Worm (Caenorhabditis elegans) whole organism, L3 larva: ENCODE results near the gene mrps-5.

ENCODE experiments used
- R02D3.7 ChIP-seq: fragments of 150-350 bp; optimal IDR thresholded peaks from 2 replicates; lab custom pipeline; 2014; ENCODE audit warnings: missing biosample characterization, missing genetic modification characterization
- ZK546.5 ChIP-seq: sonication (generic microtip); optimal IDR thresholded peaks from 2 replicates; lab custom pipeline; 2017; ENCODE audit warnings: missing biosample characterization, missing genetic modification characterization
- aly-2 ChIP-seq: fragments of 150-350 bp; optimal IDR thresholded peaks from 2 replicates; lab custom pipeline; 2014; ENCODE audit warnings: missing biosample characterization, missing genetic modification characterization
- ama-1 ChIP-seq: fragments of 150-350 bp; optimal IDR thresholded peaks from 2 replicates; lab custom pipeline; 2018
- ceh-16 ChIP-seq: sonication (generic microtip); optimal IDR thresholded peaks from 2 replicates; lab custom pipeline; 2017; ENCODE audit warnings: missing biosample characterization, missing genetic modification characterization
- ceh-28 ChIP-seq: fragments of 150-350 bp; optimal IDR thresholded peaks from 2 replicates; lab custom pipeline; 2014; ENCODE audit warnings: missing biosample characterization, missing genetic modification reagents, missing genetic modification characterization
- ceh-82 ChIP-seq: fragments of 150-350 bp; optimal IDR thresholded peaks from 2 replicates; lab custom pipeline; 2014; ENCODE audit warnings: missing biosample characterization, missing genetic modification characterization
- ceh-9 ChIP-seq: sonication (generic microtip); optimal IDR thresholded peaks from 2 replicates; lab custom pipeline; 2018; ENCODE audit warnings: missing biosample characterization, missing genetic modification characterization
- daf-12 ChIP-seq: fragments of 150-350 bp; optimal IDR thresholded peaks from 2 replicates; lab custom pipeline; 2014; ENCODE audit warnings: missing biosample characterization, missing genetic modification reagents, missing genetic modification characterization
- egl-27 ChIP-seq: sonication (generic microtip); optimal IDR thresholded peaks from 4 replicates; lab custom pipeline; 2017; ENCODE audit warnings: missing biosample characterization, missing genetic modification reagents, missing genetic modification characterization
- egl-5 ChIP-seq: fragments of 150-350 bp; optimal IDR thresholded peaks from 2 replicates; lab custom pipeline; 2017; ENCODE audit warnings: missing biosample characterization, missing genetic modification reagents, missing genetic modification characterization, inconsistent platforms
- elt-1 ChIP-seq: fragments of 150-350 bp; optimal IDR thresholded peaks from 2 replicates; lab custom pipeline; 2014; ENCODE audit warnings: missing biosample characterization, missing genetic modification characterization
- elt-2 ChIP-seq: sonication (generic microtip); optimal IDR thresholded peaks from 2 replicates; lab custom pipeline; 2016; ENCODE audit warnings: missing genetic modification reagents, mild to moderate bottlenecking, missing genetic modification characterization, missing compliant biosample characterization
- elt-3 ChIP-seq, 3 experiments: fragments of 150-350 bp in 1 of 3; sonication (generic microtip) in 2 of 3; optimal IDR thresholded peaks; 2 replicates in 2 of 3; 4 replicates in 1 of 3; lab custom pipeline; 2014 to 2017; ENCODE audit warnings: missing biosample characterization in 3 of 3, missing genetic modification characterization in 3 of 3
- eor-1 ChIP-seq, 2 experiments: fragments of 150-350 bp; optimal IDR thresholded peaks; 2 replicates each; lab custom pipeline; 2014 to 2018; ENCODE audit warnings: missing biosample characterization in 2 of 2, missing genetic modification characterization in 2 of 2
- fkh-10 ChIP-seq: sonication (generic microtip); optimal IDR thresholded peaks from 2 replicates; lab custom pipeline; 2017; ENCODE audit warnings: missing biosample characterization, missing genetic modification reagents, missing genetic modification characterization
- fkh-2 ChIP-seq: fragments of 150-350 bp; optimal IDR thresholded peaks from 2 replicates; lab custom pipeline; 2014; ENCODE audit warnings: missing biosample characterization, missing genetic modification reagents, missing genetic modification characterization
- fos-1 ChIP-seq: fragments of 150-350 bp; optimal IDR thresholded peaks from 2 replicates; lab custom pipeline; 2014; ENCODE audit warnings: missing biosample characterization, missing genetic modification characterization
- hmg-11 ChIP-seq: sonication (generic microtip); optimal IDR thresholded peaks from 2 replicates; lab custom pipeline; 2016; ENCODE audit warnings: missing genetic modification characterization, missing compliant biosample characterization
- jun-1 ChIP-seq: fragments of 150-350 bp; optimal IDR thresholded peaks from 2 replicates; lab custom pipeline; 2014; ENCODE audit warnings: missing biosample characterization, missing genetic modification reagents, missing genetic modification characterization
- lin-15B ChIP-seq: fragments of 150-350 bp; optimal IDR thresholded peaks from 2 replicates; lab custom pipeline; 2014; ENCODE audit warnings: missing biosample characterization, missing genetic modification characterization
- lin-39 ChIP-seq: fragments of 150-350 bp; optimal IDR thresholded peaks from 2 replicates; lab custom pipeline; 2018; ENCODE audit warnings: missing biosample characterization, missing genetic modification reagents, missing genetic modification characterization
- lsy-12 ChIP-seq: sonication (generic microtip); optimal IDR thresholded peaks from 2 replicates; lab custom pipeline; 2016; ENCODE audit warnings: mild to moderate bottlenecking, missing genetic modification characterization, missing compliant biosample characterization
- mdl-1 ChIP-seq: fragments of 150-350 bp; optimal IDR thresholded peaks from 2 replicates; lab custom pipeline; 2014; ENCODE audit warnings: missing biosample characterization, missing genetic modification characterization
- mml-1 ChIP-seq: fragments of 150-350 bp; sonication (generic microtip); optimal IDR thresholded peaks from 3 replicates; lab custom pipeline; 2014; ENCODE audit warnings: missing biosample characterization, missing genetic modification characterization
- nfya-1 ChIP-seq: sonication (generic microtip); optimal IDR thresholded peaks from 2 replicates; lab custom pipeline; 2017; ENCODE audit warnings: missing genetic modification characterization, mild to moderate bottlenecking, missing compliant biosample characterization, antibody characterized with exemption, moderate library complexity; ENCODE audit not compliant: insufficient read depth
- nhr-11 ChIP-seq: fragments of 150-350 bp; optimal IDR thresholded peaks from 2 replicates; lab custom pipeline; 2014; ENCODE audit warnings: missing biosample characterization, missing genetic modification characterization
- nhr-12 ChIP-seq: fragments of 150-350 bp; optimal IDR thresholded peaks from 2 replicates; lab custom pipeline; 2014; ENCODE audit warnings: missing biosample characterization, missing genetic modification characterization
- nhr-23 ChIP-seq: fragments of 150-350 bp; optimal IDR thresholded peaks from 2 replicates; lab custom pipeline; 2014; ENCODE audit warnings: missing biosample characterization, missing genetic modification reagents, missing genetic modification characterization
- nhr-237 ChIP-seq: fragments of 150-350 bp; optimal IDR thresholded peaks from 2 replicates; lab custom pipeline; 2014; ENCODE audit warnings: missing biosample characterization, missing genetic modification characterization
- nhr-25 ChIP-seq: sonication (generic microtip); optimal IDR thresholded peaks from 2 replicates; lab custom pipeline; 2017; ENCODE audit warnings: missing biosample characterization, missing genetic modification characterization
- nhr-28 ChIP-seq: fragments of 150-350 bp; optimal IDR thresholded peaks from 2 replicates; lab custom pipeline; 2014; ENCODE audit warnings: missing biosample characterization, missing genetic modification characterization
- nhr-43 ChIP-seq: sonication (generic microtip); optimal IDR thresholded peaks from 2 replicates; lab custom pipeline; 2016; ENCODE audit warnings: mild to moderate bottlenecking, missing genetic modification characterization, missing compliant biosample characterization; ENCODE audit not compliant: poor library complexity, severe bottlenecking
- nhr-67 ChIP-seq: fragments of 150-350 bp; optimal IDR thresholded peaks from 2 replicates; lab custom pipeline; 2014; ENCODE audit warnings: missing biosample characterization, missing genetic modification characterization
- nhr-76 ChIP-seq: fragments of 150-350 bp; sonication (generic microtip); optimal IDR thresholded peaks from 5 replicates; lab custom pipeline; 2014; ENCODE audit warnings: missing biosample characterization, missing genetic modification characterization
- nhr-77 ChIP-seq: fragments of 150-350 bp; optimal IDR thresholded peaks from 2 replicates; lab custom pipeline; 2014; ENCODE audit warnings: missing biosample characterization, missing genetic modification characterization
- pha-4 ChIP-seq: fragments of 150-350 bp; optimal IDR thresholded peaks from 2 replicates; lab custom pipeline; 2014; ENCODE audit warnings: missing biosample characterization, missing genetic modification reagents, missing genetic modification characterization
- pqm-1 ChIP-seq: fragments of 150-350 bp; optimal IDR thresholded peaks from 2 replicates; lab custom pipeline; 2017; ENCODE audit warnings: missing biosample characterization, missing genetic modification characterization, inconsistent platforms
- sea-2 ChIP-seq: fragments of 150-350 bp; sonication (generic microtip); optimal IDR thresholded peaks from 4 replicates; lab custom pipeline; 2014; ENCODE audit warnings: missing biosample characterization, missing genetic modification reagents, missing genetic modification characterization
- skn-1 ChIP-seq: fragments of 150-350 bp; optimal IDR thresholded peaks from 2 replicates; lab custom pipeline; 2014; ENCODE audit warnings: missing biosample characterization, missing genetic modification characterization
- snpc-4 ChIP-seq: fragments of 150-350 bp; optimal IDR thresholded peaks from 2 replicates; lab custom pipeline; 2014; ENCODE audit warnings: missing biosample characterization, missing genetic modification characterization
- tbx-2 ChIP-seq: sonication (generic microtip); optimal IDR thresholded peaks from 2 replicates; lab custom pipeline; 2016; ENCODE audit warnings: mild to moderate bottlenecking, missing genetic modification characterization, missing compliant biosample characterization
- unc-39 ChIP-seq: sonication (generic microtip); optimal IDR thresholded peaks from 4 replicates; lab custom pipeline; 2017; ENCODE audit warnings: missing biosample characterization, missing genetic modification characterization
- unc-62 ChIP-seq: fragments of 150-350 bp; sonication (generic microtip); optimal IDR thresholded peaks from 4 replicates; lab custom pipeline; 2014; ENCODE audit warnings: missing biosample characterization, missing genetic modification reagents, missing genetic modification characterization
- zag-1 ChIP-seq: fragments of 150-350 bp; optimal IDR thresholded peaks from 2 replicates; lab custom pipeline; 2014; ENCODE audit warnings: missing biosample characterization, missing genetic modification characterization
- ztf-11 ChIP-seq: fragments of 150-350 bp; optimal IDR thresholded peaks from 2 replicates; lab custom pipeline; 2014; ENCODE audit warnings: missing biosample characterization, missing genetic modification characterization
- ztf-4 ChIP-seq: fragments of 150-350 bp; optimal IDR thresholded peaks from 2 replicates; lab custom pipeline; 2014; ENCODE audit warnings: missing biosample characterization, missing genetic modification characterization

Gene mrps-5

ce11 chrV:12530129-12530528 lies 33.2 kb upstream of the mrps-5 start:
- no peak for TF ChIP-seq ceh-9
- no peak for TF ChIP-seq nhr-77 (tag; lab: Kevin White, UChicago)
- TF ChIP-seq nhr-11 (tag; lab: Kevin White, UChicago) = no peak
- TF ChIP-seq pha-4 = no peak
- no peak for TF ChIP-seq lsy-12 (tag; lab: Kevin White, UChicago)
- TF ChIP-seq nhr-237 (tag; lab: Kevin White, UChicago) = no peak
- no peak for TF ChIP-seq ceh-82 (tag; lab: Kevin White, UChicago)
- no peak for TF ChIP-seq ZK546.5 (tag; lab: Kevin White, UChicago)
- no peak for TF ChIP-seq pqm-1
- TF ChIP-seq ceh-28 = no peak
- peak; percentile 84 for TF ChIP-seq fkh-10
- no peak for TF ChIP-seq nhr-76 (tag; lab: Kevin White, UChicago)
- peak; percentile 27 for TF ChIP-seq zag-1 (tag; lab: Kevin White, UChicago)
- TF ChIP-seq elt-1 (tag; lab: Kevin White, UChicago) = peak; percentile 68
- TF ChIP-seq aly-2 = no peak
- TF ChIP-seq lin-15B = no peak
- TF ChIP-seq nfya-1 (tag; lab: Kevin White, UChicago) = peak; percentile 33
- TF ChIP-seq ama-1 (lab: Kevin White, UChicago) = no peak
- TF ChIP-seq elt-3 (tag; optimal IDR thresholded peaks at IDR 0.05; lab: Kevin White, UChicago) = no peak
- TF ChIP-seq elt-2 (tag; lab: Kevin White, UChicago) = no peak
- peak; percentile 65 for TF ChIP-seq ceh-16
- no peak for TF ChIP-seq nhr-23 (tag; lab: Kevin White, UChicago)
- no peak for TF ChIP-seq mml-1 (tag; lab: Kevin White, UChicago)
- no peak for TF ChIP-seq snpc-4 (tag; lab: Kevin White, UChicago)
- TF ChIP-seq lin-39 (tag; lab: Kevin White, UChicago) = no peak
- no peak for TF ChIP-seq nhr-12
- no peak for TF ChIP-seq ztf-4
- no peak for TF ChIP-seq mdl-1 (tag; lab: Kevin White, UChicago)
- TF ChIP-seq R02D3.7 (tag; lab: Kevin White, UChicago) = no peak
- no peak for TF ChIP-seq eor-1 (tag; optimal IDR thresholded peaks at IDR 0.05; lab: Kevin White, UChicago)
- TF ChIP-seq sea-2 (GFP tag; lab: Kevin White, UChicago) = no peak
- TF ChIP-seq tbx-2 (tag; lab: Kevin White, UChicago) = peak; percentile 56
- no peak for TF ChIP-seq unc-39 (tag; lab: Kevin White, UChicago)
- TF ChIP-seq fos-1 (tag; lab: Kevin White, UChicago) = no peak
- TF ChIP-seq egl-5 (tag; lab: Kevin White, UChicago) = no peak
- TF ChIP-seq nhr-43 (tag; lab: Kevin White, UChicago) = no peak
- no peak for TF ChIP-seq nhr-67 (tag; lab: Kevin White, UChicago)
- TF ChIP-seq fkh-2 = no peak
- no peak for TF ChIP-seq ztf-11
- TF ChIP-seq jun-1 (tag; lab: Kevin White, UChicago) = no peak
- TF ChIP-seq nhr-28 (tag; lab: Kevin White, UChicago) = no peak
- no peak for TF ChIP-seq skn-1 (tag; lab: Kevin White, UChicago)
- TF ChIP-seq egl-27 = no peak
- TF ChIP-seq nhr-25 (tag; lab: Kevin White, UChicago) = no peak
- TF ChIP-seq daf-12 (tag; lab: Kevin White, UChicago) = peak; percentile 27
- peak; percentile 53 for TF ChIP-seq unc-62
- peak; percentile 16 for TF ChIP-seq hmg-11 (tag; lab: Kevin White, UChicago)

ce11 chrV:12531084-12531483 lies 32.2 kb upstream of the mrps-5 start:
- no peak for TF ChIP-seq ztf-4
- no peak for TF ChIP-seq nhr-28 (tag; lab: Kevin White, UChicago)
- TF ChIP-seq unc-62 = no peak
- no peak for TF ChIP-seq nhr-67 (tag; lab: Kevin White, UChicago)
- TF ChIP-seq elt-3 (tag; optimal IDR thresholded peaks at IDR 0.05; lab: Kevin White, UChicago) = no peak
- TF ChIP-seq nhr-76 (tag; lab: Kevin White, UChicago) = no peak
- no peak for TF ChIP-seq hmg-11 (tag; lab: Kevin White, UChicago)
